Worm (Caenorhabditis elegans): Measurements from ENCODE around the gene pef-1.

ce11 chrIII:887874-888299 is 38.2 kb downstream of the pef-1 start:
- TF ChIP-seq ztf-7 (tag; optimal IDR thresholded peaks at IDR 0.05) (peak; percentile 7), nhr-25 (tag; optimal IDR thresholded peaks at IDR 0.05; ENCODE audit: borderline replicate concordance, insufficient read depth) (no peak), lin-15B (tag; optimal IDR thresholded peaks at IDR 0.05) (no peak), nhr-77 (tag; optimal IDR thresholded peaks at IDR 0.05) (no peak), fos-1 (tag; optimal IDR thresholded peaks at IDR 0.05) (no peak)

Measured in whole organism, L4 larva.